Fruit fly (Drosophila melanogaster) whole organism: ENCODE measurements around the gene simj.

Source experiments
- CG8478 ChIP-seq: fragments of >200 bp; optimal IDR thresholded peaks from 2 replicates; lab custom pipeline; 2018; ENCODE audit warnings: inconsistent platforms
- Dll ChIP-seq: fragments of >200 bp; optimal IDR thresholded peaks from 2 replicates; lab custom pipeline; 2017
- EcR ChIP-seq, 2 experiments: fragments of >200 bp; optimal IDR thresholded peaks; 2 replicates each; lab custom pipeline; 2017; ENCODE audit warnings: missing biosample characterization in 2 of 2, missing genetic modification characterization in 2 of 2, missing genetic modification reagents in 2 of 2
- pan ChIP-seq: fragments of >200 bp; optimal IDR thresholded peaks from 2 replicates; lab custom pipeline; 2017
- psq ChIP-seq: fragments of >200 bp; optimal IDR thresholded peaks from 2 replicates; lab custom pipeline; 2017
- usp ChIP-seq: fragments of >200 bp; optimal IDR thresholded peaks from 2 replicates; lab custom pipeline; 2017; ENCODE audit warnings: missing biosample characterization, missing genetic modification characterization, mixed read lengths

dm6 chr3L:10727123-10727522 is 62.6 kb downstream of the simj start:
- TF ChIP-seq usp (GFP tag; lab: Kevin White, UChicago) = no peak
- no peak for TF ChIP-seq psq (lab: Kevin White, UChicago)
- no peak for TF ChIP-seq EcR (GFP tag; optimal IDR thresholded peaks at IDR 0.05; lab: Kevin White, UChicago)
- no peak for TF ChIP-seq Dll
- TF ChIP-seq pan = no peak
- TF ChIP-seq CG8478 = no peak
